Fruit fly (Drosophila melanogaster) Kc167 (cell line): ENCODE data around the gene betaTub85D.

ENCODE experiments used
- h ChIP-seq: fragments of >200 bp; optimal IDR thresholded peaks from 3 replicates; lab custom pipeline; 2018; ENCODE audit warnings: missing external identifiers
- psq ChIP-seq: fragments of >200 bp; optimal IDR thresholded peaks from 2 replicates; lab custom pipeline; 2017; ENCODE audit warnings: missing external identifiers

DNA sequence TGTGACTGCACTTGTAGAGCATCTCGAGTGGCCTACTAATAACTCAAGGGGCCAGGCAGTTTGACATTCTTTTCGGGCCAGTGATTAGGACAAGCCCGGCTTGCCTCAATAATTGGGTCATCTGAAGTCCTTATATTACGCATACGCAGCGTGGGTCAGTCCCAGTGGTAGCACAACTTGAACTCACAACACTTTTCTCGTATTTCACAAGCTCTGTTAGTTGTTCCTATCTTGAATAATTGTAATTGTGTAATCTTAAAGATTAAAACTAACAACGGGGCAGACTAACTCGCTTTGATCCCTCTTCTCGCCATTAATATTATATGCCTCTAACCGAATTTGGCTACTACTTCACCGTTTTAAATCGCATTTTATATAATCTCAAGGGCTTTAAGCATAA lies 25.8 kb upstream of the betaTub85D start:
- TF ChIP-seq psq (lab: Kevin White, UChicago), result no peak
- TF ChIP-seq h (lab: Kevin White, UChicago), result no peak
